Fruit fly (Drosophila melanogaster) whole organism, wandering third instar larva: ENCODE measurements around the gene CG13653.

ENCODE experiments used
- Abd-B ChIP-seq: fragments of >200 bp; optimal IDR thresholded peaks from 2 replicates; lab custom pipeline; 2017; ENCODE audit warnings: missing biosample characterization, missing genetic modification characterization
- CG32264 ChIP-seq: fragments of 200-800 bp; sonication (Bioruptor generic); optimal IDR thresholded peaks from 2 replicates; lab custom pipeline; 2016; ENCODE audit warnings: missing biosample characterization, missing genetic modification characterization
- CG9705 ChIP-seq: fragments of 200-800 bp; sonication (Bioruptor generic); optimal IDR thresholded peaks from 2 replicates; lab custom pipeline; 2018; ENCODE audit warnings: missing biosample characterization, mild to moderate bottlenecking, missing genetic modification characterization
- CrebA ChIP-seq: fragments of 200-800 bp; sonication (Bioruptor generic); optimal IDR thresholded peaks from 2 replicates; lab custom pipeline; 2016; ENCODE audit warnings: missing biosample characterization, mild to moderate bottlenecking, missing genetic modification characterization, borderline replicate concordance
- Dif ChIP-seq: fragments of 200-275, 200-300 bp; sonication (Bioruptor generic); optimal IDR thresholded peaks from 2 replicates; lab custom pipeline; 2018; ENCODE audit warnings: missing biosample characterization, missing genetic modification characterization; ENCODE audit not compliant: partially characterized antibody
- GATAd ChIP-seq: sonication (Bioruptor generic); optimal IDR thresholded peaks from 2 replicates; lab custom pipeline; 2016; ENCODE audit warnings: missing biosample characterization, missing genetic modification characterization
- HLH106 ChIP-seq: fragments of 200-800 bp; optimal IDR thresholded peaks from 3 replicates; lab custom pipeline; 2019; ENCODE audit warnings: missing biosample characterization, mild to moderate bottlenecking, missing genetic modification characterization, moderate library complexity
- Hnf4 ChIP-seq: fragments of 200-800 bp; sonication (Bioruptor generic); optimal IDR thresholded peaks from 2 replicates; lab custom pipeline; 2016; ENCODE audit warnings: missing biosample characterization, mild to moderate bottlenecking, missing genetic modification characterization
- Hr78 ChIP-seq: fragments of >200 bp; optimal IDR thresholded peaks from 2 replicates; lab custom pipeline; 2017; ENCODE audit warnings: missing biosample characterization, missing genetic modification characterization
- Hr83 ChIP-seq: fragments of 200-300 bp; sonication (Bioruptor generic); optimal IDR thresholded peaks from 2 replicates; lab custom pipeline; 2016; ENCODE audit warnings: missing biosample characterization, mild to moderate bottlenecking, missing genetic modification characterization, moderate library complexity; ENCODE audit not compliant: poor library complexity, severe bottlenecking
- Jra ChIP-seq: sonication (Bioruptor generic); optimal IDR thresholded peaks from 2 replicates; lab custom pipeline; 2016; ENCODE audit warnings: missing biosample characterization, missing genetic modification characterization
- Mio ChIP-seq: sonication (Bioruptor generic); optimal IDR thresholded peaks from 2 replicates; lab custom pipeline; 2016; ENCODE audit warnings: missing biosample characterization, missing genetic modification characterization
- Myc ChIP-seq: fragments of >200 bp; optimal IDR thresholded peaks from 2 replicates; lab custom pipeline; 2017
- N ChIP-seq: fragments of >200 bp; optimal IDR thresholded peaks from 2 replicates; lab custom pipeline; 2018; ENCODE audit warnings: missing biosample characterization, missing external identifiers, missing genetic modification characterization
- Rel ChIP-seq, 2 experiments: fragments of 200-800 bp; sonication (Bioruptor generic) in 1 of 2; optimal IDR thresholded peaks; 2 replicates in 1 of 2; 3 replicates in 1 of 2; lab custom pipeline; 2016 to 2019; ENCODE audit warnings: mild to moderate bottlenecking in 2 of 2, missing biosample characterization in 2 of 2, missing genetic modification characterization in 2 of 2, moderate library complexity in 1 of 2
- Sp1 ChIP-seq: fragments of 200-800 bp; sonication (Bioruptor generic); optimal IDR thresholded peaks from 3 replicates; lab custom pipeline; 2019; ENCODE audit warnings: missing biosample characterization, mild to moderate bottlenecking, missing genetic modification characterization, moderate library complexity
- Vsx2 ChIP-seq: fragments of 200-300, 225-300 bp; sonication (Bioruptor generic); optimal IDR thresholded peaks from 2 replicates; lab custom pipeline; 2018; ENCODE audit warnings: missing biosample characterization, missing genetic modification characterization; ENCODE audit not compliant: partially characterized antibody
- br ChIP-seq: fragments of 200-800 bp; sonication (Bioruptor generic); optimal IDR thresholded peaks from 2 replicates; lab custom pipeline; 2016; ENCODE audit warnings: missing biosample characterization, missing genetic modification characterization
- brk ChIP-seq: fragments of 200-800 bp; sonication (Bioruptor generic); optimal IDR thresholded peaks from 2 replicates; lab custom pipeline; 2016; ENCODE audit warnings: missing biosample characterization, mild to moderate bottlenecking, missing genetic modification characterization
- dl ChIP-seq, 2 experiments: fragments of 175-275, 200-275 bp in 1 of 2; fragments of 200-275 bp in 1 of 2; sonication (Bioruptor generic); optimal IDR thresholded peaks; lab custom pipeline; 2018; ENCODE audit warnings: mild to moderate bottlenecking in 2 of 2, missing biosample characterization in 2 of 2, missing genetic modification characterization in 2 of 2, moderate library complexity in 2 of 2; ENCODE audit not compliant: partially characterized antibody in 2 of 2, insufficient read depth in 1 of 2
- dmrt93B ChIP-seq: fragments of 200-800 bp; sonication (Bioruptor generic); optimal IDR thresholded peaks from 2 replicates; lab custom pipeline; 2018; ENCODE audit warnings: missing biosample characterization, mild to moderate bottlenecking, missing genetic modification characterization
- ey ChIP-seq: fragments of 200-800 bp; sonication (Bioruptor generic); optimal IDR thresholded peaks from 2 replicates; lab custom pipeline; 2016; ENCODE audit warnings: missing biosample characterization, missing genetic modification characterization
- foxo ChIP-seq, 2 experiments: fragments of 200-800 bp; sonication (Bioruptor generic); optimal IDR thresholded peaks; 2 replicates in 1 of 2; 3 replicates in 1 of 2; lab custom pipeline; 2016 to 2017; ENCODE audit warnings: missing biosample characterization in 2 of 2, missing genetic modification characterization in 2 of 2
- fru ChIP-seq: fragments of 200-800 bp; sonication (Bioruptor generic); optimal IDR thresholded peaks from 3 replicates; lab custom pipeline; 2016; ENCODE audit warnings: missing biosample characterization, mild to moderate bottlenecking, missing genetic modification characterization
- h ChIP-seq: fragments of 200-800 bp; sonication (Bioruptor generic); optimal IDR thresholded peaks from 3 replicates; lab custom pipeline; 2016; ENCODE audit warnings: missing biosample characterization, mild to moderate bottlenecking, missing genetic modification characterization
- jim ChIP-seq: fragments of 175-275, 200-325 bp; sonication (Bioruptor generic); optimal IDR thresholded peaks from 2 replicates; lab custom pipeline; 2016; ENCODE audit warnings: missing biosample characterization, mild to moderate bottlenecking, missing genetic modification characterization
- lola ChIP-seq: fragments of >200 bp; optimal IDR thresholded peaks from 2 replicates; lab custom pipeline; 2017; ENCODE audit warnings: missing biosample characterization, missing genetic modification characterization
- pan ChIP-seq: fragments of >200 bp; optimal IDR thresholded peaks from 2 replicates; lab custom pipeline; 2017
- rgr ChIP-seq: fragments of 200-800 bp; sonication (Bioruptor generic); optimal IDR thresholded peaks from 3 replicates; lab custom pipeline; 2016; ENCODE audit warnings: missing biosample characterization, mild to moderate bottlenecking, missing genetic modification characterization
- sage ChIP-seq: fragments of 200-800 bp; sonication (Bioruptor generic); optimal IDR thresholded peaks from 2 replicates; lab custom pipeline; 2016; ENCODE audit warnings: missing biosample characterization, mild to moderate bottlenecking, missing genetic modification characterization
- sv ChIP-seq: fragments of 200-800 bp; sonication (Bioruptor generic); optimal IDR thresholded peaks from 3 replicates; lab custom pipeline; 2016; ENCODE audit warnings: missing biosample characterization, missing genetic modification characterization
- usp ChIP-seq: fragments of >200 bp; optimal IDR thresholded peaks from 2 replicates; lab custom pipeline; 2017; ENCODE audit warnings: missing biosample characterization, missing genetic modification characterization
- woc ChIP-seq: sonication (Bioruptor generic); optimal IDR thresholded peaks from 2 replicates; lab custom pipeline; 2016; ENCODE audit warnings: missing biosample characterization, mild to moderate bottlenecking, missing genetic modification characterization

CG13653 gene

dm6 chr3R:25208042-25208766 is 12.9 kb downstream of the CG13653 start, which contains the start of gene Cad96Ca:
Gene Cad96Ca, minus strand, starts transcription at chr3R:25208283.
- TF ChIP-seq h (GFP tag; lab: Kevin White, UChicago) (no peak), Dif (GFP tag; lab: Kevin White, UChicago) (peak; percentile 89), Hr83 (GFP tag; lab: Kevin White, UChicago) (peak; percentile 21), Jra (GFP tag; lab: Kevin White, UChicago) (no peak), woc (GFP tag; lab: Kevin White, UChicago) (no peak), Vsx2 (peak; percentile 85), dl (GFP tag; optimal IDR thresholded peaks at IDR 0.05; lab: Kevin White, UChicago; ENCODE audit: insufficient read depth in 1 of 2, partially characterized antibody in 2 of 2) (peak; percentile 47 to 78), Rel (GFP tag; optimal IDR thresholded peaks at IDR 0.05; lab: Kevin White, UChicago) (no peak), Rel (tag; optimal IDR thresholded peaks at IDR 0.05; lab: Kevin White, UChicago) (peak; percentile 71)
- TF ChIP-seq, all 38 proteins: peak for 5

DNA sequence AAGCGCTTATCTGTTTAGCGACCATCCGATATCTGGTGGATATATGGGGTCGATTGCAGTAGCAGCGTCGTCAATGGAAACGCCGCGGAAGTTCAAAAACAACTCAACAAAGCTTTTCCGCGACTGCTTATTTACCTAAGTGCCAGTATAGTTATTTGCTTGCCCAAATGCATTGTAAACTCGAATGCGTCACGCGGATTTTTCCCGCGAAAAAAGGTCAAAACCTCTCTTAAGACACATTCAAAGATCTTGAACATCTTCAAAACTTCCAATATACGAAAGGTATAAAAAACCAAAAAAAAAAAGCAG is 13.4 kb downstream of the CG13653 start:
- TF ChIP-seq sv (no peak), HLH106 (tag; lab: Kevin White, UChicago) (no peak), CG32264 (GFP tag; lab: Kevin White, UChicago) (no peak), foxo (GFP tag; optimal IDR thresholded peaks at IDR 0.05; lab: Kevin White, UChicago) (no peak), Hr78 (GFP tag; lab: Kevin White, UChicago) (no peak)

dm6 chr3R:25209207-25209606 is 13.9 kb downstream of the CG13653 start:
- TF ChIP-seq sv (no peak), foxo (GFP tag; optimal IDR thresholded peaks at IDR 0.05; lab: Kevin White, UChicago) (no peak), usp (GFP tag; lab: Kevin White, UChicago) (no peak), Abd-B (GFP tag; lab: Kevin White, UChicago) (no peak)

DNA sequence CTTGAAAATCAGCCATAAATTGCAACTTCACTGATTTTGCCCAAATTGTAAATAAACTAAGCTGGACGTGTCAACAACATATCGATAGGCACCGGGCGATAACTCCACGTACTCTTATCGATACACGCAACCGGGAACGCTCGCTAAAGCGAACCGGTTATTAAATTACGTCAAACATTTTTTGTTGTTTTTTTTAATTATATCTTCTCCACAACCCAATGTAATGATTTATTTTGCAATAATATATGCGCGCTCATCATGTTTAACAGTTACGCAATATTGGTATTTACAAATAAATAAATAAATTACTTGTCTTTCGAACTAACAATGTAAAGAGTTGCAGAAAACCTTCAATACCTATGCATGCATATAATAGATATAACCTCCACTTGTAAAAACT is 19.8 kb downstream of the CG13653 start, which contains the start of gene Saysd1:
Saysd1 (minus strand) TSS at position 66 of the 400 bp plus-strand sequence.
- TF ChIP-seq fru (GFP tag; lab: Kevin White, UChicago), result peak; percentile 24
- TF ChIP-seq HLH106 (tag; lab: Kevin White, UChicago), result peak; percentile 8
- TF ChIP-seq br (GFP tag; lab: Kevin White, UChicago), result peak; percentile 8
- TF ChIP-seq N (GFP tag; lab: Kevin White, UChicago), result no peak
- peak; percentile 29 for TF ChIP-seq brk (GFP tag; lab: Kevin White, UChicago)
- TF ChIP-seq jim, result no peak
- TF ChIP-seq foxo (GFP tag; optimal IDR thresholded peaks at IDR 0.05; lab: Kevin White, UChicago), result peak in 1 of 2 experiments; percentile 53
- TF ChIP-seq Jra (GFP tag; lab: Kevin White, UChicago), result peak; percentile 5
- TF ChIP-seq woc (GFP tag; lab: Kevin White, UChicago), result peak; percentile 65
- TF ChIP-seq h (GFP tag; lab: Kevin White, UChicago), result peak; percentile 48
- TF ChIP-seq sage, result no peak
- TF ChIP-seq Hr83 (GFP tag; lab: Kevin White, UChicago), result peak; percentile 33
- peak; percentile 44 for TF ChIP-seq Hnf4 (GFP tag; lab: Kevin White, UChicago)
- TF ChIP-seq, all 38 proteins: peak for 10

- no peak for TF ChIP-seq sv
- no peak for TF ChIP-seq br (GFP tag; lab: Kevin White, UChicago)
- no peak for TF ChIP-seq Rel (GFP tag; optimal IDR thresholded peaks at IDR 0.05; lab: Kevin White, UChicago)
- TF ChIP-seq Rel (tag; optimal IDR thresholded peaks at IDR 0.05; lab: Kevin White, UChicago), result no peak
- TF ChIP-seq Myc, result no peak
- no peak for TF ChIP-seq dmrt93B
- TF ChIP-seq woc (GFP tag; lab: Kevin White, UChicago), result no peak
- TF ChIP-seq rgr (GFP tag; lab: Kevin White, UChicago), result no peak
- no peak for TF ChIP-seq Abd-B (GFP tag; lab: Kevin White, UChicago)
- no peak for TF ChIP-seq Hnf4 (GFP tag; lab: Kevin White, UChicago)
- TF ChIP-seq, all 38 proteins: peak for 0
Measured at dm6 chr3R:25215997-25216396, 20.7 kb downstream of the CG13653 start, which contains the start of gene CG31106. Gene CG31106, plus strand, starts transcription at chr3R:25216297.

DNA sequence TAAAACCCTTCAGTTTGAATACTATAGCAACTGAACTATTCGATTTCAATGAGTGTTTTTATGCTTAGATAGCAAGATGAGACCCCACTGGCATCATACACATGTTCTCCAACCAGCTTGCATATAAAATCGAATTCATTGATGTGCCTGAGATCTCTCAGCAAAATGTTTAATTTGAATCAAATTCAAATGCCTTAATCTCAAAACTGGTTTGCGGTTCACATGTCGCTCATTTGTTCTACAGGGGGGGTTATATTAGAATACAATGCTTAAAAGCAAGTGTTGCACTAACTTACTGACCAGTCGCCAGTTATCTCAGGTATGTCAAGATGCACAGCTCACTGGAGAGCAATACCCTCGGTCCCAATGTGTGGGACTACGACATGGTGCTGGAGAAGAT is 23.7 kb downstream of the CG13653 start, which contains the start of gene CG31103:
CG31103 (plus strand) TSS at position 301 of the 400 bp plus-strand sequence.
- TF ChIP-seq Sp1, result no peak
- no peak for TF ChIP-seq fru (GFP tag; lab: Kevin White, UChicago)
- TF ChIP-seq CG9705, result no peak
- no peak for TF ChIP-seq HLH106 (tag; lab: Kevin White, UChicago)
- TF ChIP-seq Jra (GFP tag; lab: Kevin White, UChicago), result no peak
- no peak for TF ChIP-seq CG32264 (GFP tag; lab: Kevin White, UChicago)
- TF ChIP-seq N (GFP tag; lab: Kevin White, UChicago), result no peak
- TF ChIP-seq sage, result no peak
- TF ChIP-seq rgr (GFP tag; lab: Kevin White, UChicago), result no peak
- no peak for TF ChIP-seq dl (GFP tag; optimal IDR thresholded peaks at IDR 0.05; lab: Kevin White, UChicago; ENCODE audit: insufficient read depth in 1 of 2, partially characterized antibody in 2 of 2)
- TF ChIP-seq woc (GFP tag; lab: Kevin White, UChicago), result no peak
- TF ChIP-seq CrebA (GFP tag; lab: Kevin White, UChicago), result no peak
- TF ChIP-seq pan (lab: Kevin White, UChicago), result no peak
- no peak for TF ChIP-seq lola
- no peak for TF ChIP-seq GATAd (GFP tag; lab: Kevin White, UChicago)
- no peak for TF ChIP-seq Mio
- TF ChIP-seq ey, result no peak
